Fruit fly (Drosophila melanogaster) whole organism, embryonic: ENCODE measurements around the gene CG13481.
A peak's percentile ranks its signal among the peaks of the same experiment; 100 is the strongest.

Experiments used
- ATbp ChIP-seq: fragments of 200-800 bp; sonication (Bioruptor generic); optimal IDR thresholded peaks from 2 replicates; lab custom pipeline; 2017; ENCODE audit warnings: missing biosample characterization, mild to moderate bottlenecking, missing genetic modification characterization, missing genetic modification reagents
- CG12236 ChIP-seq: fragments of 200-800 bp; sonication (Bioruptor generic); optimal IDR thresholded peaks from 2 replicates; lab custom pipeline; 2016; ENCODE audit warnings: missing biosample characterization, missing genetic modification characterization
- CG14860 ChIP-seq: fragments of 200-800 bp; sonication (Bioruptor generic); IDR thresholded peaks from 3 replicates; pipeline ENCODE4 v1.3.6; 2022; ENCODE audit warnings: missing biosample characterization, missing genetic modification characterization; ENCODE audit not compliant: partially characterized antibody
- CG15073 ChIP-seq: fragments of 200-800 bp; sonication (Bioruptor generic); optimal IDR thresholded peaks from 2 replicates; lab custom pipeline; 2016; ENCODE audit warnings: missing biosample characterization, missing genetic modification characterization
- CG1602 ChIP-seq: fragments of 200-800 bp; sonication (Bioruptor generic); optimal IDR thresholded peaks from 3 replicates; lab custom pipeline; 2016; ENCODE audit warnings: missing biosample characterization, missing genetic modification characterization
- CG16813 ChIP-seq: fragments of 200-800 bp; sonication (Bioruptor generic); IDR thresholded peaks from 3 replicates; pipeline ENCODE4 v1.3.6; 2022; ENCODE audit warnings: missing biosample characterization, missing genetic modification characterization; ENCODE audit not compliant: partially characterized antibody
- CG17802 ChIP-seq: fragments of 200-800 bp; sonication (Bioruptor generic); optimal IDR thresholded peaks from 2 replicates; lab custom pipeline; 2018; ENCODE audit warnings: missing biosample characterization, mild to moderate bottlenecking, missing genetic modification characterization, moderate library complexity
- CG17829 ChIP-seq: fragments of 200-800 bp; optimal IDR thresholded peaks from 2 replicates; lab custom pipeline; 2019; ENCODE audit warnings: missing biosample characterization, mild to moderate bottlenecking, missing genetic modification characterization, moderate library complexity
- CG18599 ChIP-seq: fragments of 200-800 bp; sonication (Bioruptor generic); optimal IDR thresholded peaks from 3 replicates; lab custom pipeline; 2017; ENCODE audit warnings: missing biosample characterization, missing genetic modification characterization, mild to moderate bottlenecking, moderate library complexity, missing genetic modification reagents
- CG18764 ChIP-seq: fragments of 200-800 bp; sonication (Bioruptor generic); optimal IDR thresholded peaks from 3 replicates; lab custom pipeline; 2016; ENCODE audit warnings: missing biosample characterization, missing genetic modification characterization
- CG2116 ChIP-seq: fragments of 200-800 bp; sonication (Bioruptor generic); optimal IDR thresholded peaks from 3 replicates; lab custom pipeline; 2018; ENCODE audit warnings: missing biosample characterization, mild to moderate bottlenecking, missing genetic modification characterization
- CG2120 ChIP-seq: fragments of 200-800 bp; sonication (Bioruptor generic); optimal IDR thresholded peaks from 3 replicates; lab custom pipeline; 2016; ENCODE audit warnings: missing biosample characterization, missing genetic modification characterization
- CG2678 ChIP-seq: fragments of 200-800 bp; sonication (Bioruptor generic); optimal IDR thresholded peaks from 3 replicates; lab custom pipeline; 2019; ENCODE audit warnings: missing biosample characterization, mild to moderate bottlenecking, missing genetic modification characterization, moderate library complexity
- CG32772 ChIP-seq: fragments of 200-800 bp; sonication (Bioruptor generic); IDR thresholded peaks from 2 replicates; pipeline ENCODE4 v1.3.6; 2022; ENCODE audit warnings: missing biosample characterization, missing genetic modification characterization
- CG33213 ChIP-seq: fragments of 200-800 bp; sonication (Bioruptor generic); optimal IDR thresholded peaks from 3 replicates; lab custom pipeline; 2016; ENCODE audit warnings: missing biosample characterization, missing genetic modification characterization
- CG4360 ChIP-seq: fragments of 200-800 bp; sonication (Bioruptor generic); IDR thresholded peaks from 2 replicates; pipeline ENCODE4 v1.3.6; 2022; ENCODE audit warnings: missing biosample characterization, missing genetic modification characterization
- CG6272 ChIP-seq: fragments of 200-800 bp; sonication (Bioruptor generic); IDR thresholded peaks from 2 replicates; pipeline ENCODE4 v1.3.6; 2022; ENCODE audit warnings: missing biosample characterization, missing genetic modification characterization
- CG6683 ChIP-seq: fragments of 200-800 bp; sonication (Bioruptor generic); optimal IDR thresholded peaks from 2 replicates; lab custom pipeline; 2017; ENCODE audit warnings: missing biosample characterization, mild to moderate bottlenecking, missing genetic modification characterization, missing genetic modification reagents
- CG8388 ChIP-seq: fragments of 200-800 bp; sonication (Bioruptor generic); optimal IDR thresholded peaks from 2 replicates; lab custom pipeline; 2019; ENCODE audit warnings: missing biosample characterization, mild to moderate bottlenecking, missing genetic modification characterization, moderate library complexity
- CG8944 ChIP-seq: fragments of 200-800 bp; sonication (Bioruptor generic); optimal IDR thresholded peaks from 3 replicates; lab custom pipeline; 2016; ENCODE audit warnings: missing biosample characterization, missing genetic modification characterization
- CG9932 ChIP-seq: fragments of 200-800 bp; sonication (Bioruptor generic); IDR thresholded peaks from 2 replicates; pipeline ENCODE4 v1.3.6; 2022; ENCODE audit warnings: missing biosample characterization, missing genetic modification characterization
- Chrac-16 ChIP-seq: fragments of 200-800 bp; sonication (Bioruptor generic); optimal IDR thresholded peaks from 3 replicates; lab custom pipeline; 2016; ENCODE audit warnings: missing biosample characterization, missing genetic modification characterization
- CoRest ChIP-seq: fragments of 200-800 bp; sonication (Bioruptor generic); optimal IDR thresholded peaks from 3 replicates; lab custom pipeline; 2018; ENCODE audit warnings: missing biosample characterization, mild to moderate bottlenecking, missing genetic modification characterization, moderate library complexity
- HHEX ChIP-seq: fragments of 200-800 bp; sonication (Bioruptor generic); optimal IDR thresholded peaks from 3 replicates; lab custom pipeline; 2017; ENCODE audit warnings: missing biosample characterization, mild to moderate bottlenecking, missing genetic modification characterization, missing genetic modification reagents
- Hr51 ChIP-seq, 2 experiments: fragments of 200-800 bp; sonication (Bioruptor generic); optimal IDR thresholded peaks; 2 replicates in 1 of 2; 3 replicates in 1 of 2; lab custom pipeline; 2016 to 2018; ENCODE audit warnings: missing biosample characterization in 2 of 2, missing genetic modification characterization in 2 of 2, mild to moderate bottlenecking in 1 of 2, moderate library complexity in 1 of 2
- NC2α ChIP-seq: fragments of 200-800 bp; sonication (Bioruptor generic); optimal IDR thresholded peaks from 2 replicates; lab custom pipeline; 2016; ENCODE audit warnings: missing biosample characterization, missing genetic modification characterization
- Oaz ChIP-seq: fragments of 200-800 bp; sonication (Bioruptor generic); IDR thresholded peaks from 2 replicates; pipeline ENCODE4 v1.3.6; 2022; ENCODE audit warnings: missing biosample characterization, missing genetic modification characterization
- Optix ChIP-seq: fragments of 200-800 bp; sonication (Bioruptor generic); IDR thresholded peaks from 3 replicates; pipeline ENCODE4 v1.3.6; 2022; ENCODE audit warnings: missing biosample characterization, missing genetic modification characterization
- Rx ChIP-seq: fragments of 200-800 bp; sonication (Bioruptor generic); IDR thresholded peaks from 2 replicates; pipeline ENCODE4 v1.3.6; 2022; ENCODE audit warnings: missing biosample characterization, missing genetic modification characterization
- Vsx1 ChIP-seq: fragments of 200-800 bp; sonication (Bioruptor generic); optimal IDR thresholded peaks from 2 replicates; lab custom pipeline; 2017; ENCODE audit warnings: missing biosample characterization, mild to moderate bottlenecking, missing genetic modification characterization, missing genetic modification reagents
- ap ChIP-seq: fragments of 200-800 bp; sonication (Bioruptor generic); IDR thresholded peaks from 2 replicates; pipeline ENCODE4 v1.3.6; 2022; ENCODE audit warnings: missing biosample characterization, missing genetic modification characterization
- chif ChIP-seq, 2 experiments: fragments of 200-800 bp; sonication (Bioruptor generic); optimal IDR thresholded peaks; 3 replicates each; lab custom pipeline; 2016; ENCODE audit warnings: missing biosample characterization in 2 of 2, missing genetic modification characterization in 2 of 2
- crol ChIP-seq: fragments of 200-800 bp; sonication (Bioruptor generic); IDR thresholded peaks from 2 replicates; pipeline ENCODE4 v1.3.6; 2022; ENCODE audit warnings: missing biosample characterization, missing genetic modification characterization
- crp ChIP-seq, 2 experiments: fragments of 200-800 bp; sonication (Bioruptor generic); optimal IDR thresholded peaks; 2 replicates in 1 of 2; 3 replicates in 1 of 2; lab custom pipeline; 2017; ENCODE audit warnings: missing biosample characterization in 2 of 2, missing genetic modification characterization in 2 of 2, mild to moderate bottlenecking in 1 of 2, moderate library complexity in 1 of 2
- danr ChIP-seq: fragments of 200-800 bp; sonication (Bioruptor generic); IDR thresholded peaks from 2 replicates; pipeline ENCODE4 v1.3.6; 2022; ENCODE audit warnings: missing biosample characterization, missing genetic modification characterization
- dmrt11E ChIP-seq: fragments of 200-800 bp; sonication (Bioruptor generic); optimal IDR thresholded peaks from 3 replicates; lab custom pipeline; 2018; ENCODE audit warnings: missing biosample characterization, mild to moderate bottlenecking, missing genetic modification characterization, moderate library complexity
- esg ChIP-seq: fragments of 200-800 bp; sonication (Bioruptor generic); conservative IDR thresholded peaks from 2 replicates; pipeline ENCODE4 v1.3.6; 2022; ENCODE audit warnings: missing biosample characterization, missing genetic modification characterization
- eyg ChIP-seq: fragments of 200-800 bp; sonication (Bioruptor generic); optimal IDR thresholded peaks from 3 replicates; lab custom pipeline; 2016; ENCODE audit warnings: missing biosample characterization, missing genetic modification characterization
- fd64A ChIP-seq: fragments of 200-800 bp; sonication (Bioruptor generic); optimal IDR thresholded peaks from 3 replicates; lab custom pipeline; 2018; ENCODE audit warnings: missing biosample characterization, mild to moderate bottlenecking, missing genetic modification characterization
- ftz-f1 ChIP-seq: fragments of 200-800 bp; sonication (Bioruptor generic); optimal IDR thresholded peaks from 2 replicates; lab custom pipeline; 2016; ENCODE audit warnings: missing biosample characterization, missing genetic modification characterization
- jing ChIP-seq: fragments of 200-800 bp; sonication (Bioruptor generic); optimal IDR thresholded peaks from 2 replicates; lab custom pipeline; 2018; ENCODE audit warnings: missing biosample characterization, mild to moderate bottlenecking, missing genetic modification characterization
- mam ChIP-seq: fragments of 200-800 bp; sonication (Bioruptor generic); optimal IDR thresholded peaks from 3 replicates; lab custom pipeline; 2016; ENCODE audit warnings: missing biosample characterization, missing genetic modification characterization
- odd ChIP-seq: fragments of 200-800 bp; sonication (Bioruptor generic); optimal IDR thresholded peaks from 2 replicates; lab custom pipeline; 2017; ENCODE audit warnings: missing biosample characterization, mild to moderate bottlenecking, missing genetic modification characterization
- pita ChIP-seq: fragments of 200-800 bp; sonication (Bioruptor generic); optimal IDR thresholded peaks from 2 replicates; lab custom pipeline; 2017; ENCODE audit warnings: missing biosample characterization, mild to moderate bottlenecking, missing genetic modification characterization
- pnt ChIP-seq: fragments of 200-800 bp; sonication (Bioruptor generic); optimal IDR thresholded peaks from 3 replicates; lab custom pipeline; 2016; ENCODE audit warnings: missing biosample characterization, missing genetic modification characterization
- row ChIP-seq: fragments of 200-800 bp; sonication (Bioruptor generic); IDR thresholded peaks from 3 replicates; pipeline ENCODE4 v1.3.6; 2022; ENCODE audit warnings: missing biosample characterization, missing genetic modification characterization
- sna ChIP-seq: fragments of 200-800 bp; sonication (Bioruptor generic); IDR thresholded peaks from 2 replicates; pipeline ENCODE4 v1.3.6; 2022; ENCODE audit warnings: missing biosample characterization, missing genetic modification characterization; ENCODE audit not compliant: partially characterized antibody
- sob ChIP-seq: fragments of 200-800 bp; sonication (Bioruptor generic); IDR thresholded peaks from 2 replicates; pipeline ENCODE4 v1.3.6; 2022; ENCODE audit warnings: missing biosample characterization, missing genetic modification characterization
- sug ChIP-seq: fragments of 200-800 bp; optimal IDR thresholded peaks from 2 replicates; lab custom pipeline; 2019; ENCODE audit warnings: missing biosample characterization, mild to moderate bottlenecking, missing genetic modification characterization, moderate library complexity
- trem ChIP-seq: fragments of 200-800 bp; optimal IDR thresholded peaks from 3 replicates; lab custom pipeline; 2019; ENCODE audit warnings: missing biosample characterization, mild to moderate bottlenecking, missing genetic modification characterization, moderate library complexity
- unpg ChIP-seq: fragments of 200-800 bp; sonication (Bioruptor generic); optimal IDR thresholded peaks from 3 replicates; lab custom pipeline; 2018; ENCODE audit warnings: missing biosample characterization, mild to moderate bottlenecking, missing genetic modification characterization, moderate library complexity

CG13481 gene

dm6 chr3L:14364701-14365100 lies 4.8 kb downstream of the CG13481 start (continued):
- TF ChIP-seq CG2116 (GFP tag; lab: Kevin White, UChicago) (peak; percentile 27), CG16813 (no peak), CG33213 (GFP tag; lab: Kevin White, UChicago) (no peak), Oaz (GFP tag; lab: Robert Waterston, UW) (no peak), CoRest (tag; lab: Kevin White, UChicago) (peak; percentile 47), CG18764 (GFP tag; lab: Kevin White, UChicago) (no peak), crp (GFP tag; optimal IDR thresholded peaks at IDR 0.05; lab: Kevin White, UChicago) (no peak), ATbp (GFP tag; lab: Kevin White, UChicago) (no peak), CG12236 (peak; percentile 29), CG17829 (peak; percentile 42), CG8944 (peak; percentile 15), CG32772 (GFP tag; lab: Robert Waterston, UW) (no peak), jing (GFP tag; lab: Kevin White, UChicago) (no peak), sna (no peak), trem (peak; percentile 5), ftz-f1 (GFP tag; lab: Kevin White, UChicago) (no peak), Rx (GFP tag; lab: Robert Waterston, UW) (no peak), CG1602 (peak; percentile 69), esg (GFP tag; lab: Robert Waterston, UW) (no peak), CG6272 (GFP tag; lab: Robert Waterston, UW) (no peak), CG15073 (GFP tag; lab: Kevin White, UChicago) (no peak), dmrt11E (peak; percentile 91), CG8388 (GFP tag; lab: Kevin White, UChicago) (peak; percentile 30), CG18599 (GFP tag; lab: Kevin White, UChicago) (no peak), sug (tag; lab: Kevin White, UChicago) (no peak), CG14860 (GFP tag; lab: Robert Waterston, UW) (no peak), Hr51 (GFP tag; optimal IDR thresholded peaks at IDR 0.05; lab: Kevin White, UChicago) (no peak), fd64A (GFP tag; lab: Kevin White, UChicago) (no peak), chif (GFP tag; optimal IDR thresholded peaks at IDR 0.05; lab: Kevin White, UChicago) (peak; percentile 21 to 83), unpg (GFP tag; lab: Kevin White, UChicago) (peak; percentile 34), pita (GFP tag; lab: Kevin White, UChicago) (no peak), CG17802 (tag; lab: Kevin White, UChicago) (no peak), CG4360 (no peak), CG2678 (tag; lab: Kevin White, UChicago) (no peak), Vsx1 (GFP tag; lab: Kevin White, UChicago) (no peak), pnt (GFP tag; lab: Kevin White, UChicago) (peak; percentile 34), Chrac-16 (GFP tag; lab: Kevin White, UChicago) (peak; percentile 48), NC2α (GFP tag; lab: Kevin White, UChicago) (no peak), CG6683 (no peak), mam (GFP tag; lab: Kevin White, UChicago) (no peak), CG2120 (GFP tag; lab: Kevin White, UChicago) (no peak), CG9932 (GFP tag; lab: Robert Waterston, UW) (no peak), Optix (GFP tag; lab: Robert Waterston, UW) (no peak), odd (GFP tag; lab: Kevin White, UChicago) (no peak), HHEX (no peak), sob (GFP tag; lab: Robert Waterston, UW) (no peak; the same call in 1 of the 2 replicates), danr (GFP tag; lab: Robert Waterston, UW) (no peak), eyg (GFP tag; lab: Kevin White, UChicago) (no peak), ap (no peak), crol (GFP tag; lab: Robert Waterston, UW) (no peak), row (GFP tag; lab: Robert Waterston, UW) (peak; percentile 68)
